Worm (Caenorhabditis elegans) whole organism, L4/young adult: ENCODE data around the gene glb-27.

Experiments used
- W03F9.2 ChIP-seq: fragments of 150-350 bp; optimal IDR thresholded peaks from 2 replicates; lab custom pipeline; 2014; ENCODE audit warnings: missing biosample characterization, missing genetic modification characterization
- dao-5 ChIP-seq: sonication (generic microtip); optimal IDR thresholded peaks from 2 replicates; lab custom pipeline; 2016; ENCODE audit warnings: missing genotype, missing genetic modification characterization, moderate library complexity, missing compliant biosample characterization
- him-1 ChIP-seq: sonication (generic microtip); optimal IDR thresholded peaks from 2 replicates; lab custom pipeline; 2016; ENCODE audit warnings: missing genotype, missing genetic modification reagents, missing genetic modification characterization, missing compliant biosample characterization

Gene glb-27

ce11 chrII:8516783-8517182, 39.3 kb downstream of the glb-27 start, which contains the start of gene rnh-2:
rnh-2 (plus strand) TSS chrII:8517150.
- TF ChIP-seq W03F9.2 (peak; percentile 88), him-1 (peak; percentile 16), dao-5 (no peak)

- TF ChIP-seq dao-5: no peak
- no peak for TF ChIP-seq him-1
- TF ChIP-seq W03F9.2: no peak
These were observed 40.5 kb downstream of the glb-27 start for ce11 chrII:8515521-8515920.

- TF ChIP-seq dao-5 (no peak), W03F9.2 (no peak), him-1 (no peak)
These were observed 41.3 kb downstream of the glb-27 start, which contains the start of gene ctg-2 for ce11 chrII:8514729-8515128. ctg-2 (plus strand) TSS chrII:8515054.

- TF ChIP-seq him-1 (no peak), dao-5 (no peak), W03F9.2 (no peak)
These were observed 47.1 kb downstream of the glb-27 start, which contains the start of gene T13H5.1 for ce11 chrII:8508956-8509355. T13H5.1 (minus strand) TSS chrII:8509056.

ce11 chrII:8506759-8507158, 49.3 kb downstream of the glb-27 start:
- TF ChIP-seq him-1: no peak
- no peak for TF ChIP-seq dao-5
- TF ChIP-seq W03F9.2: no peak

- no peak for TF ChIP-seq dao-5
- no peak for TF ChIP-seq W03F9.2
- no peak for TF ChIP-seq him-1
These were observed 51.9 kb downstream of the glb-27 start for ce11 chrII:8504074-8504724.

ce11 chrII:8499021-8499420, 57.0 kb downstream of the glb-27 start:
- TF ChIP-seq dao-5 (no peak), W03F9.2 (no peak), him-1 (no peak)

- TF ChIP-seq him-1 (no peak), W03F9.2 (no peak), dao-5 (no peak)
These were observed 57.9 kb downstream of the glb-27 start for ce11 chrII:8498173-8498572.
